Fruit fly (Drosophila melanogaster) whole organism, wandering third instar larva: Measurements from ENCODE around the gene Oga.

ENCODE experiments used
- Abd-B ChIP-seq: fragments of >200 bp; optimal IDR thresholded peaks from 2 replicates; lab custom pipeline; 2017; ENCODE audit warnings: missing biosample characterization, missing genetic modification characterization
- CG32264 ChIP-seq: fragments of 200-800 bp; sonication (Bioruptor generic); optimal IDR thresholded peaks from 2 replicates; lab custom pipeline; 2016; ENCODE audit warnings: missing biosample characterization, missing genetic modification characterization
- CG9705 ChIP-seq: fragments of 200-800 bp; sonication (Bioruptor generic); optimal IDR thresholded peaks from 2 replicates; lab custom pipeline; 2018; ENCODE audit warnings: missing biosample characterization, mild to moderate bottlenecking, missing genetic modification characterization
- CrebA ChIP-seq: fragments of 200-800 bp; sonication (Bioruptor generic); optimal IDR thresholded peaks from 2 replicates; lab custom pipeline; 2016; ENCODE audit warnings: missing biosample characterization, mild to moderate bottlenecking, missing genetic modification characterization, borderline replicate concordance
- Dfd ChIP-seq: fragments of >200 bp; optimal IDR thresholded peaks from 2 replicates; lab custom pipeline; 2017; ENCODE audit warnings: missing biosample characterization, missing genetic modification characterization
- Dif ChIP-seq: fragments of 200-275, 200-300 bp; sonication (Bioruptor generic); optimal IDR thresholded peaks from 2 replicates; lab custom pipeline; 2018; ENCODE audit warnings: missing biosample characterization, missing genetic modification characterization; ENCODE audit not compliant: partially characterized antibody
- GATAd ChIP-seq: sonication (Bioruptor generic); optimal IDR thresholded peaks from 2 replicates; lab custom pipeline; 2016; ENCODE audit warnings: missing biosample characterization, missing genetic modification characterization
- HLH106 ChIP-seq: fragments of 200-800 bp; optimal IDR thresholded peaks from 3 replicates; lab custom pipeline; 2019; ENCODE audit warnings: missing biosample characterization, mild to moderate bottlenecking, missing genetic modification characterization, moderate library complexity
- Hnf4 ChIP-seq: fragments of 200-800 bp; sonication (Bioruptor generic); optimal IDR thresholded peaks from 2 replicates; lab custom pipeline; 2016; ENCODE audit warnings: missing biosample characterization, mild to moderate bottlenecking, missing genetic modification characterization
- Hr78 ChIP-seq: fragments of >200 bp; optimal IDR thresholded peaks from 2 replicates; lab custom pipeline; 2017; ENCODE audit warnings: missing biosample characterization, missing genetic modification characterization
- Hr83 ChIP-seq: fragments of 200-300 bp; sonication (Bioruptor generic); optimal IDR thresholded peaks from 2 replicates; lab custom pipeline; 2016; ENCODE audit warnings: missing biosample characterization, mild to moderate bottlenecking, missing genetic modification characterization, moderate library complexity; ENCODE audit not compliant: poor library complexity, severe bottlenecking
- Jra ChIP-seq: sonication (Bioruptor generic); optimal IDR thresholded peaks from 2 replicates; lab custom pipeline; 2016; ENCODE audit warnings: missing biosample characterization, missing genetic modification characterization
- Mio ChIP-seq: sonication (Bioruptor generic); optimal IDR thresholded peaks from 2 replicates; lab custom pipeline; 2016; ENCODE audit warnings: missing biosample characterization, missing genetic modification characterization
- Myc ChIP-seq: fragments of >200 bp; optimal IDR thresholded peaks from 2 replicates; lab custom pipeline; 2017
- N ChIP-seq: fragments of >200 bp; optimal IDR thresholded peaks from 2 replicates; lab custom pipeline; 2018; ENCODE audit warnings: missing biosample characterization, missing external identifiers, missing genetic modification characterization
- OdsH ChIP-seq: fragments of 200-800 bp; sonication (Bioruptor generic); optimal IDR thresholded peaks from 2 replicates; lab custom pipeline; 2016; ENCODE audit warnings: missing biosample characterization, mild to moderate bottlenecking, missing genetic modification characterization
- Rel ChIP-seq, 2 experiments: fragments of 200-800 bp; sonication (Bioruptor generic) in 1 of 2; optimal IDR thresholded peaks; 2 replicates in 1 of 2; 3 replicates in 1 of 2; lab custom pipeline; 2016 to 2019; ENCODE audit warnings: mild to moderate bottlenecking in 2 of 2, missing biosample characterization in 2 of 2, missing genetic modification characterization in 2 of 2, moderate library complexity in 1 of 2
- Sp1 ChIP-seq: fragments of 200-800 bp; sonication (Bioruptor generic); optimal IDR thresholded peaks from 3 replicates; lab custom pipeline; 2019; ENCODE audit warnings: missing biosample characterization, mild to moderate bottlenecking, missing genetic modification characterization, moderate library complexity
- Vsx2 ChIP-seq: fragments of 200-300, 225-300 bp; sonication (Bioruptor generic); optimal IDR thresholded peaks from 2 replicates; lab custom pipeline; 2018; ENCODE audit warnings: missing biosample characterization, missing genetic modification characterization; ENCODE audit not compliant: partially characterized antibody
- br ChIP-seq: fragments of 200-800 bp; sonication (Bioruptor generic); optimal IDR thresholded peaks from 2 replicates; lab custom pipeline; 2016; ENCODE audit warnings: missing biosample characterization, missing genetic modification characterization
- brk ChIP-seq: fragments of 200-800 bp; sonication (Bioruptor generic); optimal IDR thresholded peaks from 2 replicates; lab custom pipeline; 2016; ENCODE audit warnings: missing biosample characterization, mild to moderate bottlenecking, missing genetic modification characterization
- dl ChIP-seq, 2 experiments: fragments of 175-275, 200-275 bp in 1 of 2; fragments of 200-275 bp in 1 of 2; sonication (Bioruptor generic); optimal IDR thresholded peaks; lab custom pipeline; 2018; ENCODE audit warnings: mild to moderate bottlenecking in 2 of 2, missing biosample characterization in 2 of 2, missing genetic modification characterization in 2 of 2, moderate library complexity in 2 of 2; ENCODE audit not compliant: partially characterized antibody in 2 of 2, insufficient read depth in 1 of 2
- dmrt93B ChIP-seq: fragments of 200-800 bp; sonication (Bioruptor generic); optimal IDR thresholded peaks from 2 replicates; lab custom pipeline; 2018; ENCODE audit warnings: missing biosample characterization, mild to moderate bottlenecking, missing genetic modification characterization
- dsf ChIP-seq: sonication (Bioruptor generic); optimal IDR thresholded peaks from 2 replicates; lab custom pipeline; 2016; ENCODE audit warnings: missing biosample characterization, missing genetic modification characterization, borderline replicate concordance
- ey ChIP-seq: fragments of 200-800 bp; sonication (Bioruptor generic); optimal IDR thresholded peaks from 2 replicates; lab custom pipeline; 2016; ENCODE audit warnings: missing biosample characterization, missing genetic modification characterization
- foxo ChIP-seq, 2 experiments: fragments of 200-800 bp; sonication (Bioruptor generic); optimal IDR thresholded peaks; 2 replicates in 1 of 2; 3 replicates in 1 of 2; lab custom pipeline; 2016 to 2017; ENCODE audit warnings: missing biosample characterization in 2 of 2, missing genetic modification characterization in 2 of 2
- fru ChIP-seq: fragments of 200-800 bp; sonication (Bioruptor generic); optimal IDR thresholded peaks from 3 replicates; lab custom pipeline; 2016; ENCODE audit warnings: missing biosample characterization, mild to moderate bottlenecking, missing genetic modification characterization
- h ChIP-seq: fragments of 200-800 bp; sonication (Bioruptor generic); optimal IDR thresholded peaks from 3 replicates; lab custom pipeline; 2016; ENCODE audit warnings: missing biosample characterization, mild to moderate bottlenecking, missing genetic modification characterization
- jim ChIP-seq: fragments of 175-275, 200-325 bp; sonication (Bioruptor generic); optimal IDR thresholded peaks from 2 replicates; lab custom pipeline; 2016; ENCODE audit warnings: missing biosample characterization, mild to moderate bottlenecking, missing genetic modification characterization
- lola ChIP-seq: fragments of >200 bp; optimal IDR thresholded peaks from 2 replicates; lab custom pipeline; 2017; ENCODE audit warnings: missing biosample characterization, missing genetic modification characterization
- pan ChIP-seq: fragments of >200 bp; optimal IDR thresholded peaks from 2 replicates; lab custom pipeline; 2017
- psq ChIP-seq: fragments of 200-800 bp; sonication (Bioruptor generic); optimal IDR thresholded peaks from 3 replicates; lab custom pipeline; 2017; ENCODE audit warnings: missing biosample characterization, mild to moderate bottlenecking, missing genetic modification characterization, moderate library complexity
- rgr ChIP-seq: fragments of 200-800 bp; sonication (Bioruptor generic); optimal IDR thresholded peaks from 3 replicates; lab custom pipeline; 2016; ENCODE audit warnings: missing biosample characterization, mild to moderate bottlenecking, missing genetic modification characterization
- sage ChIP-seq: fragments of 200-800 bp; sonication (Bioruptor generic); optimal IDR thresholded peaks from 2 replicates; lab custom pipeline; 2016; ENCODE audit warnings: missing biosample characterization, mild to moderate bottlenecking, missing genetic modification characterization
- sv ChIP-seq: fragments of 200-800 bp; sonication (Bioruptor generic); optimal IDR thresholded peaks from 3 replicates; lab custom pipeline; 2016; ENCODE audit warnings: missing biosample characterization, missing genetic modification characterization
- tai ChIP-seq: sonication (Bioruptor generic); optimal IDR thresholded peaks from 2 replicates; lab custom pipeline; 2016; ENCODE audit warnings: missing biosample characterization, missing genetic modification characterization
- usp ChIP-seq: fragments of >200 bp; optimal IDR thresholded peaks from 2 replicates; lab custom pipeline; 2017; ENCODE audit warnings: missing biosample characterization, missing genetic modification characterization
- woc ChIP-seq: sonication (Bioruptor generic); optimal IDR thresholded peaks from 2 replicates; lab custom pipeline; 2016; ENCODE audit warnings: missing biosample characterization, mild to moderate bottlenecking, missing genetic modification characterization

The Oga gene

dm6 chr3R:21187394-21188392, 31.2 kb upstream of the Oga start:
- no peak for TF ChIP-seq CrebA
- TF ChIP-seq psq (GFP tag; lab: Kevin White, UChicago), result no peak
- TF ChIP-seq CG32264 (GFP tag; lab: Kevin White, UChicago), result no peak
- peak; percentile 16 for TF ChIP-seq HLH106
- TF ChIP-seq sv, result peak; percentile 36
- peak in 1 of 2 experiments; percentile 48 for TF ChIP-seq dl (GFP tag; optimal IDR thresholded peaks at IDR 0.05; lab: Kevin White, UChicago; ENCODE audit: insufficient read depth in 1 of 2, partially characterized antibody in 2 of 2)
- no peak for TF ChIP-seq Sp1 (GFP tag; lab: Kevin White, UChicago)
- TF ChIP-seq Dif (GFP tag; lab: Kevin White, UChicago), result peak; percentile 1
- peak; percentile 21 for TF ChIP-seq woc
- no peak for TF ChIP-seq OdsH (GFP tag; lab: Kevin White, UChicago)
- TF ChIP-seq usp, result no peak

DNA sequence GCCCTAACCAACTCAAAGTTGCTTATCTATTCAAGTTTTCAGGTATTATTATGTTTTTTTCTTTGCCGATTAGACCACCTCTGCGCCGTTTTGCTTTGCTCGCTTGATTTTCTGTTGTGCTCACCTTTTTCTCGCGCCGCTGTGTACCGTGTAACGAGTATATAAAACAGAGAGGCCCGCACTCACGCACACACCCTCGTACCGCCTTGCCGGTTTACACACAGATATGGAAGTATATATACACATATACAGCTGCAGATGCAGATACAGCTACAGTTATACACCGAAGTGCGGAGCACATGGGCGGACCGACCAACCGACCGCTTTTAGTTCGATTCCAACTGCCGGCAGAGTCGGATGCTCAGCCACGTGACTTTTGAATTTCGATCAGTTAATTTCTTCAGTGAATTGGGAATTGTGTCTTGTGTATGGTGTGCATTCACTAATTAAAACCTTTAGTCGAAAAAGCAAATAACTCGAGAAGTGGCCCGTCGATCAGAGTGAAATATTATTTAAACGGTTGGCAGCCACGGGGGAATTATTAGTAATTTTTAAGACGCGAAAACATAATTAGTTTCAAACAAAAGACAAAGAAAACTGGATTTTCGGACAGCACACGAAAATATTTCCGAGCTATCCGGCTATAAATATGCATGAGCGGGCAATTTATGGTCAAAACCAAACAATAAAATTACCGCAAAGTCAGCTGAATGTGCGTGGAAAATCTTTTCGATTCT, 30.2 kb upstream of the Oga start:
- TF ChIP-seq woc (no peak), usp (no peak), sage (GFP tag; lab: Kevin White, UChicago) (peak; percentile 10), Myc (lab: Kevin White, UChicago) (no peak), HLH106 (peak; percentile 1), sv (no peak), Mio (GFP tag; lab: Kevin White, UChicago) (no peak), Hr78 (GFP tag; lab: Kevin White, UChicago) (peak; percentile 7), Rel (GFP tag; optimal IDR thresholded peaks at IDR 0.05; lab: Kevin White, UChicago) (no peak), Rel (tag; optimal IDR thresholded peaks at IDR 0.05; lab: Kevin White, UChicago) (peak; percentile 52), Dfd (GFP tag; lab: Kevin White, UChicago) (no peak), ey (GFP tag; lab: Kevin White, UChicago) (no peak), tai (GFP tag; lab: Kevin White, UChicago) (no peak), CG9705 (GFP tag; lab: Kevin White, UChicago) (no peak), foxo (GFP tag; optimal IDR thresholded peaks at IDR 0.05; lab: Kevin White, UChicago) (peak in 1 of 2 experiments; percentile 18), N (peak; percentile 57), jim (GFP tag; lab: Kevin White, UChicago) (peak; percentile 65), Abd-B (GFP tag; lab: Kevin White, UChicago) (no peak), Dif (GFP tag; lab: Kevin White, UChicago) (peak; percentile 40), CrebA (peak; percentile 79), br (GFP tag; lab: Kevin White, UChicago) (peak; percentile 62), psq (GFP tag; lab: Kevin White, UChicago) (peak; percentile 58), Hr83 (peak; percentile 88), dmrt93B (no peak), Jra (GFP tag; lab: Kevin White, UChicago) (peak; percentile 8), h (GFP tag; lab: Kevin White, UChicago) (peak; percentile 55), GATAd (no peak), Sp1 (GFP tag; lab: Kevin White, UChicago) (peak; percentile 62), dsf (GFP tag; lab: Kevin White, UChicago) (no peak), rgr (GFP tag; lab: Kevin White, UChicago) (peak; percentile 67), pan (lab: Kevin White, UChicago) (no peak), OdsH (GFP tag; lab: Kevin White, UChicago) (peak; percentile 24), Vsx2 (GFP tag; lab: Kevin White, UChicago) (peak; percentile 61), brk (GFP tag; lab: Kevin White, UChicago) (no peak), dl (GFP tag; optimal IDR thresholded peaks at IDR 0.05; lab: Kevin White, UChicago; ENCODE audit: insufficient read depth in 1 of 2, partially characterized antibody in 2 of 2) (peak in 1 of 2 experiments; percentile 48), CG32264 (GFP tag; lab: Kevin White, UChicago) (no peak), Hnf4 (GFP tag; lab: Kevin White, UChicago) (peak; percentile 46), lola (no peak), fru (peak; percentile 44)
